Worm (Caenorhabditis elegans) whole organism, L2 larva: Measurements from ENCODE around the gene C23G10.7.
A peak's percentile ranks its signal among the peaks of the same experiment; 100 is the strongest.

Source experiments
- F13H6.1 ChIP-seq: sonication (generic microtip); optimal IDR thresholded peaks from 2 replicates; lab custom pipeline; 2016; ENCODE audit warnings: missing genetic modification characterization, missing compliant biosample characterization
- R02D3.7 ChIP-seq: fragments of 150-350 bp; optimal IDR thresholded peaks from 2 replicates; lab custom pipeline; 2014; ENCODE audit warnings: missing biosample characterization, missing genetic modification characterization
- ZK546.5 ChIP-seq: sonication (generic microtip); optimal IDR thresholded peaks from 2 replicates; lab custom pipeline; 2017; ENCODE audit warnings: missing biosample characterization, missing genetic modification characterization
- aly-2 ChIP-seq: fragments of 150-350 bp; optimal IDR thresholded peaks from 2 replicates; lab custom pipeline; 2014; ENCODE audit warnings: missing biosample characterization, missing genetic modification characterization
- blmp-1 ChIP-seq: sonication (generic microtip); optimal IDR thresholded peaks from 2 replicates; lab custom pipeline; 2017; ENCODE audit warnings: missing genetic modification characterization, mild to moderate bottlenecking, missing compliant biosample characterization, antibody characterized with exemption, moderate library complexity; ENCODE audit not compliant: insufficient read depth
- ceh-16 ChIP-seq: fragments of 150-350 bp; optimal IDR thresholded peaks from 2 replicates; lab custom pipeline; 2014; ENCODE audit warnings: missing biosample characterization, missing genetic modification characterization
- crh-2 ChIP-seq: sonication (generic microtip); optimal IDR thresholded peaks from 2 replicates; lab custom pipeline; 2017; ENCODE audit warnings: missing biosample characterization, missing genetic modification characterization
- dmd-4 ChIP-seq: sonication (generic microtip); optimal IDR thresholded peaks from 2 replicates; lab custom pipeline; 2017; ENCODE audit warnings: missing biosample characterization, missing genetic modification characterization
- elt-1 ChIP-seq: fragments of 150-350 bp; optimal IDR thresholded peaks from 2 replicates; lab custom pipeline; 2014; ENCODE audit warnings: missing biosample characterization, missing genetic modification characterization
- elt-3 ChIP-seq: sonication (generic microtip); optimal IDR thresholded peaks from 2 replicates; lab custom pipeline; 2017; ENCODE audit warnings: missing biosample characterization, missing genetic modification characterization
- gmeb-1 ChIP-seq: fragments of 150-350 bp; optimal IDR thresholded peaks from 2 replicates; lab custom pipeline; 2014; ENCODE audit warnings: missing biosample characterization, missing genetic modification characterization
- lin-11 ChIP-seq: fragments of 150-350 bp; sonication (generic microtip); optimal IDR thresholded peaks from 2 replicates; lab custom pipeline; 2014; ENCODE audit warnings: missing biosample characterization, missing genetic modification characterization, inconsistent platforms, mixed read lengths
- lin-13 ChIP-seq: fragments of 150-350 bp; optimal IDR thresholded peaks from 2 replicates; lab custom pipeline; 2014; ENCODE audit warnings: missing biosample characterization, missing genetic modification reagents, missing genetic modification characterization
- lin-39 ChIP-seq: fragments of 150-350 bp; optimal IDR thresholded peaks from 2 replicates; lab custom pipeline; 2014; ENCODE audit warnings: missing biosample characterization, missing genetic modification reagents, missing genetic modification characterization
- lsy-2 ChIP-seq, 2 experiments: fragments of 150-350 bp in 1 of 2; sonication (generic microtip) in 1 of 2; optimal IDR thresholded peaks; 2 replicates each; lab custom pipeline; 2014 to 2017; ENCODE audit warnings: missing biosample characterization in 2 of 2, missing genetic modification characterization in 2 of 2
- mab-5 ChIP-seq: fragments of 150-350 bp; optimal IDR thresholded peaks from 2 replicates; lab custom pipeline; 2014; ENCODE audit warnings: missing biosample characterization, missing genetic modification characterization
- mdl-1 ChIP-seq, 2 experiments: fragments of 150-350 bp in 1 of 2; sonication (generic microtip) in 1 of 2; optimal IDR thresholded peaks; 2 replicates each; lab custom pipeline; 2017; ENCODE audit warnings: missing biosample characterization in 2 of 2, missing genetic modification characterization in 2 of 2
- nhr-11 ChIP-seq: fragments of 150-350 bp; optimal IDR thresholded peaks from 2 replicates; lab custom pipeline; 2014; ENCODE audit warnings: missing biosample characterization, missing genetic modification characterization
- nhr-129 ChIP-seq: fragments of 150-350 bp; optimal IDR thresholded peaks from 2 replicates; lab custom pipeline; 2014; ENCODE audit warnings: missing biosample characterization, missing genetic modification characterization
- nhr-21 ChIP-seq: fragments of 150-350 bp; optimal IDR thresholded peaks from 2 replicates; lab custom pipeline; 2014; ENCODE audit warnings: missing biosample characterization, missing genetic modification characterization
- nhr-23 ChIP-seq: fragments of 150-350 bp; optimal IDR thresholded peaks from 2 replicates; lab custom pipeline; 2014; ENCODE audit warnings: missing biosample characterization, missing genetic modification reagents, missing genetic modification characterization
- nhr-237 ChIP-seq: fragments of 150-350 bp; optimal IDR thresholded peaks from 2 replicates; lab custom pipeline; 2014; ENCODE audit warnings: missing biosample characterization, missing genetic modification characterization
- nhr-25 ChIP-seq: fragments of 150-350 bp; sonication (generic microtip); optimal IDR thresholded peaks from 3 replicates; lab custom pipeline; 2014; ENCODE audit warnings: missing biosample characterization, missing genetic modification characterization
- nhr-6 ChIP-seq: fragments of 150-350 bp; optimal IDR thresholded peaks from 2 replicates; lab custom pipeline; 2014; ENCODE audit warnings: missing biosample characterization, missing genetic modification characterization
- sem-4 ChIP-seq: fragments of 150-350 bp; optimal IDR thresholded peaks from 2 replicates; lab custom pipeline; 2014; ENCODE audit warnings: missing biosample characterization, missing genetic modification reagents, missing genetic modification characterization
- skn-1 ChIP-seq: sonication (generic microtip); optimal IDR thresholded peaks from 2 replicates; lab custom pipeline; 2017; ENCODE audit warnings: missing biosample characterization, missing genetic modification characterization
- sma-3 ChIP-seq: sonication (generic microtip); optimal IDR thresholded peaks from 2 replicates; lab custom pipeline; 2016; ENCODE audit warnings: missing genetic modification reagents, missing genetic modification characterization, missing compliant biosample characterization
- sma-9 ChIP-seq, 2 experiments: fragments of 150-350 bp in 1 of 2; sonication (generic microtip) in 1 of 2; optimal IDR thresholded peaks; 2 replicates each; lab custom pipeline; 2014 to 2016; ENCODE audit warnings: missing genetic modification characterization in 2 of 2, mild to moderate bottlenecking in 1 of 2, missing biosample characterization in 1 of 2, missing compliant biosample characterization in 1 of 2, missing genetic modification reagents in 1 of 2, moderate library complexity in 1 of 2
- unc-39 ChIP-seq: fragments of 150-350 bp; optimal IDR thresholded peaks from 2 replicates; lab custom pipeline; 2014; ENCODE audit warnings: missing biosample characterization, missing genetic modification characterization
- unc-55 ChIP-seq: fragments of 150-350 bp; sonication (generic microtip); optimal IDR thresholded peaks from 3 replicates; lab custom pipeline; 2014; ENCODE audit warnings: missing biosample characterization, missing genetic modification reagents, missing genetic modification characterization
- zag-1 ChIP-seq: fragments of 150-350 bp; optimal IDR thresholded peaks from 2 replicates; lab custom pipeline; 2014; ENCODE audit warnings: missing biosample characterization, missing genetic modification characterization
- ztf-4 ChIP-seq: fragments of 150-350 bp; optimal IDR thresholded peaks from 2 replicates; lab custom pipeline; 2014; ENCODE audit warnings: missing biosample characterization, missing genetic modification characterization

The C23G10.7 gene

DNA sequence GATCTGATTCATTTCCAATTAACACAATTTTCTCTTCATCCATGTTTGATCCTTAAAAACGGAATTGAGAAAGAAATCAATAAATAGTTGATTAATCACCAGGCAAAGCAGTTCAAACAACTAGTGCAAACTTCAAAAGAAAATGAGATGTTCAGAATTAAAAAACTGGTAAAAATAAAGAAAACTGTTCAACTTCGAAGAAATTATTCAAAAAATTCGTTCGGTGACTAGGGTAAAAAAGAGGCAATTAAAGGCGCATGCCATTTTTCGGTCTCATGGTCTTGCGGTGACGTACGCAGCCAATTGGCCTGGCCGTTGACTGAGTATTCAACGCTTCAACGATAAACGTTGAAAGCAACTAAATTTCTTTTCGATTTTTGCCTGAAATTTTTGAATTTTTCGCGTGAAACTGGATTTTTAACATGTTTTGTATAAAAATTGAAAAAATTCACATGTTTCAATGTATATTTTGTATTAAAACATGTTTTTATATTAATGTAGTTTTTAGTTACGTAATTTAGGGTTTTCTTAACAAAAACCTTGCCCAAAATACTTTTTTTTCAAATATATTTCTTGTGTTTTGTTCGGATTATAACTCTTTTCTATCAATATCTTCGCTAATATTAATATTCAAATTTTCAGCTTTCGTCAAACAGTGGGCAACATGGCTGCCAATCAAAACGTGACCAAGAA lies 8.1 kb upstream of the C23G10.7 start, which contains the start of the genes sna-3 and rps-3 (continued):
- peak; percentile 90 for TF ChIP-seq crh-2 (tag; lab: Kevin White, UChicago)
- TF ChIP-seq ztf-4 (tag; lab: Kevin White, UChicago), result no peak
- no peak for TF ChIP-seq mab-5 (tag; lab: Kevin White, UChicago)
- peak; percentile 40 for TF ChIP-seq ZK546.5 (tag; lab: Kevin White, UChicago)

DNA sequence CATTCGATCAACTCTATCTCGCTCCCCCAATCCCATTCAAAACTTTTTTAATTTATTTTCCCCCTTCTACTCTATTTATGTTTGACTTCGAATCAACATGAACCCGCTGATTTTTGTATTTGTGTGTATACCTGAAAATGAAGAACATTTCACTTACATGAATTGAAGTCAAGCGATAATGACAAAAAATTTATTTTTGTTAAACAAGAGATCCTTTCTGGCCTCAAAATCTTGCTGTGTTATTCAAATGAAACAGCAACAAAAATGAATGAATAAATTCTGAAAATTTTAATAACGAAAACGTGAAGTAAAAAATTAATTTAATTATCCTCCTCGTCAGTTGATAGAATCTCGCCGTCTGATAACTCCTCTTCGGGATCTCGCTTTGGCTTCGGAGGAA lies 4.2 kb upstream of the C23G10.7 start:
- TF ChIP-seq nhr-21 (tag; lab: Kevin White, UChicago), result no peak

DNA sequence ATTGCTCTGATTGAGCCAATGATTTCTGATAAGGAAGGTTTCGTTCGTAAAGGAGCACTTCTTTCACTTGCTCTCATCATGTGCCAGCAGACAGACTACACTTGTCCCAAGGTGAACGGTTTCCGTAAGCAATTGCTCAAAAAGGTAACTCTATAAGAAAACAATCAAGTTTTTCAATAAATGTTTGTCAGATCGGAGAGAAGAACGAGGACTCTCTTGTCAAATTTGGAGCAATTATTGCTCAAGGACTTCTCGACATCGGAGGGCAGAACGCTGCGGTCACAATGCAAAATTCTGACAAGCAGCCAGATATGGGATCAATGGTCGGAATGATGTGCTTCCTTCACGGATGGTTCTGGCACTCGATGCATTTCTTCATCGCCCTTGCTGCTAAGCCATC lies 3.1 kb upstream of the C23G10.7 start:
- TF ChIP-seq nhr-25 (tag; lab: Kevin White, UChicago) (no peak), nhr-21 (tag; lab: Kevin White, UChicago) (no peak), sem-4 (tag; lab: Kevin White, UChicago) (no peak), zag-1 (tag; lab: Kevin White, UChicago) (no peak), lsy-2 (tag; optimal IDR thresholded peaks at IDR 0.05; lab: Kevin White, UChicago) (no peak), elt-3 (no peak), nhr-237 (no peak), sma-3 (GFP tag; lab: Kevin White, UChicago) (no peak), sma-9 (GFP tag; optimal IDR thresholded peaks at IDR 0.05; lab: Kevin White, UChicago) (no peak), sma-9 (tag; optimal IDR thresholded peaks at IDR 0.05; lab: Kevin White, UChicago) (no peak), nhr-11 (no peak), nhr-129 (no peak), unc-55 (GFP tag; lab: Kevin White, UChicago) (no peak), lin-11 (no peak)

DNA sequence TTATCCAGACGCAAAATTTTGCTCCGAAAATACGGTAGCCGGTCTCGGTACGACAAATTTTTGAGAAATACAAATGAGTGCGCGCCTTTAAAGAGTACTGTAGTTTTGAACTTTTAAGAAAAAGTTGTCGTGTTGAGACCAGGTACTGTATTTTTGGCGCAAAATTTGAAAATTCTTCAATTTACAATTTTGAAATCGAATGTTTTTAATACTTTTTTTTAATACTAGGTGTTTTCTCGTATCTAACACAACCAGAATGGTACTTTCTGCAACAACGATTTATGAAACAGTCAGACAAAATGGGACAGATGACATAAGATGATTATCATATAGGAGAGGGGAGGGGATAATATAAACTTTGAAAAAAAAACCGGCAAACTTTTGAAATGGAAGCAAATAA lies 2.5 kb downstream of the C23G10.7 start:
- TF ChIP-seq crh-2 (tag; lab: Kevin White, UChicago) (no peak), gmeb-1 (no peak), ceh-16 (tag; lab: Kevin White, UChicago) (no peak), nhr-129 (no peak), dmd-4 (tag; lab: Kevin White, UChicago) (no peak), nhr-23 (tag; lab: Kevin White, UChicago) (no peak)
- TF ChIP-seq, all 48 proteins: peak for 0

DNA sequence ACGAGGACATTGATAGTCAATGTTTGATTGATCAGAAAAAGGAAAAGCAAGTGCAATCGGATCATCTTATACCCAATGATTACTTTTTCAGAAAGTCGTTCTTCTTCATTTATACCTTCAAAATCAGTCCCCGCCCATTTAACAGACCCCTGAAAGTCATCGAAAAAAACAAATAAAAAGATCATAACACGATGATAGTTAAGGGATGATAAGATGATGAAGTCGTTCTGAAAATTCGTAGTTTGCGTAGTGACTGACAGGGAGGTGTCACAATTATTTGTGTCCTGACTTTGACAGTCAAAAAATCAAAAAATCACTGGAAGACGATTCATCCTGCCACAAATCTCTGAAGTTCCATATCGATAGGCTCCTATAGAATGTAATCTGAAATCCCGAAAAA lies 3.7 kb downstream of the C23G10.7 start, which contains the start of gene ugt-66:
ugt-66 (minus strand) TSS at position 101 of the 400 bp plus-strand sequence.
- TF ChIP-seq nhr-129 (no peak), nhr-237 (no peak), crh-2 (tag; lab: Kevin White, UChicago) (no peak), blmp-1 (tag; lab: Kevin White, UChicago) (no peak), R02D3.7 (tag; lab: Kevin White, UChicago) (no peak), ZK546.5 (tag; lab: Kevin White, UChicago) (no peak), elt-3 (no peak), nhr-6 (no peak), aly-2 (tag; lab: Kevin White, UChicago) (no peak)
- TF ChIP-seq, all 48 proteins: peak for 0

DNA sequence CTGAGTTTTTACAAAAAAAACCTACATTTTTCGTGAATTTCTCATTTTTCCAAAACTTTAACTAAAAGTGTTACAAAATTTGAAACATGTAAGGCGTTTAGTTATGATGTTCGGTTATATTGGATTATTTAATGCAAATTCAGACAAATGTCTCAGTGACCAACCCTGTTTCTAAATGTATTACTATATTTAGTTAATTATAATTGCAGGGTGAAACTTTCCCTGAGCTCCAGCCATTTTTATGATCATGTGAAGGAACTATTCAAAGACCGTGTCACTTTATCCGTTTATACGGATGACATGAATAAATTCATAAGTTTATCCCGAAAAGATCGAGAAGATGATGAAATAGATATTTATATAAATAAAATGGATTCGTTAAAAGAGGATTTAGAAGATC lies 7.4 kb downstream of the C23G10.7 start, which contains the start of gene C23G10.5:
C23G10.5 (plus strand) TSS at position 301 of the 400 bp plus-strand sequence.
- TF ChIP-seq mdl-1 (tag; optimal IDR thresholded peaks at IDR 0.05; lab: Kevin White, UChicago) (no peak), nhr-25 (tag; lab: Kevin White, UChicago) (no peak)
- TF ChIP-seq, all 48 proteins: peak for 0

DNA sequence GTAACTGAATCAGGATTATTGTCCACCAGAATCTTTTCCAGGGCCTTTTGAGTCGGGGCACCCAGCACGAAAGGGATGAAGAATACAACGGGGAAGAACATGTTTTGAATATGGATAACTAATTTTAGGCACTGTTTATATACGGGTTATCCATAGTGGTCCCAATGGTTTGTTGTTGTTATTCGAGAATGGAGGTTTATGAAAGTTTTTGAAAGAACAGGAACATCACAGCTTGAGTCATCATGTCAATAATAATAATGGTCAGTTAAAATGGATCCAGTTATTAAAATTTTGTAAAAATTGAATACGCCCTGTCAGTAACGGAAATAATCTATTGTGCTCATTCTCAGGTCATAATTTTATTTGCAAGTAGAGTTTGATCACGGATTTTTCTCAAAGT lies 15.1 kb downstream of the C23G10.7 start, which contains the start of gene nas-28:
nas-28 (minus strand) TSS at position 101 of the 400 bp plus-strand sequence.
- TF ChIP-seq crh-2 (tag; lab: Kevin White, UChicago), result no peak
- no peak for TF ChIP-seq nhr-21 (tag; lab: Kevin White, UChicago)
- no peak for TF ChIP-seq R02D3.7 (tag; lab: Kevin White, UChicago)
- no peak for TF ChIP-seq aly-2 (tag; lab: Kevin White, UChicago)
- TF ChIP-seq nhr-11, result no peak
- no peak for TF ChIP-seq lin-13 (GFP tag; lab: Kevin White, UChicago)
- TF ChIP-seq unc-39 (tag; lab: Kevin White, UChicago), result no peak
- TF ChIP-seq dmd-4 (tag; lab: Kevin White, UChicago), result no peak
- no peak for TF ChIP-seq nhr-6
- no peak for TF ChIP-seq F13H6.1 (tag; lab: Kevin White, UChicago)
- no peak for TF ChIP-seq gmeb-1
- no peak for TF ChIP-seq nhr-23 (tag; lab: Kevin White, UChicago)
- no peak for TF ChIP-seq elt-3
- TF ChIP-seq skn-1, result no peak
- TF ChIP-seq lin-39, result no peak
- TF ChIP-seq elt-1 (tag; lab: Kevin White, UChicago), result no peak
- no peak for TF ChIP-seq ZK546.5 (tag; lab: Kevin White, UChicago)
